Fruit fly (Drosophila melanogaster) whole organism, embryonic: ENCODE data around the gene CG4615.

Experiments
- Aef1 ChIP-seq: fragments of 200-800 bp; sonication (Bioruptor generic); IDR thresholded peaks from 3 replicates; pipeline ENCODE4 v1.3.6; 2022; ENCODE audit warnings: missing biosample characterization, missing genetic modification characterization
- Atf-2 ChIP-seq: fragments of 200-800 bp; sonication (Bioruptor generic); optimal IDR thresholded peaks from 2 replicates; lab custom pipeline; 2016; ENCODE audit warnings: missing biosample characterization, missing genetic modification characterization
- CG10321 ChIP-seq: fragments of 200-800 bp; sonication (Bioruptor generic); IDR thresholded peaks from 2 replicates; pipeline ENCODE4 v1.3.6; 2022; ENCODE audit warnings: missing biosample characterization, missing genetic modification characterization
- CG10366 ChIP-seq: fragments of 200-800 bp; sonication (Bioruptor generic); IDR thresholded peaks from 2 replicates; pipeline ENCODE4 v1.3.6; 2022; ENCODE audit warnings: missing biosample characterization, missing genetic modification characterization
- CG11723 ChIP-seq: fragments of 200-800 bp; sonication (Bioruptor generic); optimal IDR thresholded peaks from 2 replicates; lab custom pipeline; 2017; ENCODE audit warnings: missing biosample characterization, mild to moderate bottlenecking, missing genetic modification characterization
- CG12071 ChIP-seq: fragments of 200-800 bp; sonication (Bioruptor generic); optimal IDR thresholded peaks from 3 replicates; lab custom pipeline; 2018; ENCODE audit warnings: missing biosample characterization, mild to moderate bottlenecking, missing genetic modification characterization
- CG15514 ChIP-seq: fragments of 200-800 bp; sonication (Bioruptor generic); optimal IDR thresholded peaks from 3 replicates; lab custom pipeline; 2017; ENCODE audit warnings: missing biosample characterization, missing genetic modification characterization, mild to moderate bottlenecking, moderate library complexity, missing genetic modification reagents
- CG15601 ChIP-seq: fragments of 200-800 bp; sonication (Bioruptor generic); optimal IDR thresholded peaks from 3 replicates; lab custom pipeline; 2019; ENCODE audit warnings: missing biosample characterization, mild to moderate bottlenecking, missing genetic modification characterization, moderate library complexity
- CG18599 ChIP-seq: fragments of 200-800 bp; sonication (Bioruptor generic); optimal IDR thresholded peaks from 3 replicates; lab custom pipeline; 2017; ENCODE audit warnings: missing biosample characterization, missing genetic modification characterization, mild to moderate bottlenecking, moderate library complexity, missing genetic modification reagents
- CG6175 ChIP-seq: fragments of 200-800 bp; sonication (Bioruptor generic); IDR thresholded peaks from 3 replicates; pipeline ENCODE4 v1.3.6; 2022; ENCODE audit warnings: missing biosample characterization, missing genetic modification characterization
- CG7786 ChIP-seq: fragments of 200-800 bp; sonication (Bioruptor generic); optimal IDR thresholded peaks from 2 replicates; lab custom pipeline; 2016; ENCODE audit warnings: missing biosample characterization, missing genetic modification characterization
- CG9215 ChIP-seq: fragments of 200-800 bp; sonication (Bioruptor generic); IDR thresholded peaks from 2 replicates; pipeline ENCODE4 v1.3.6; 2022; ENCODE audit warnings: missing biosample characterization, missing genetic modification characterization
- CTCF ChIP-seq: fragments of 200-800 bp; sonication (Bioruptor generic); optimal IDR thresholded peaks from 2 replicates; lab custom pipeline; 2017; ENCODE audit warnings: missing biosample characterization, mild to moderate bottlenecking, missing genetic modification characterization, moderate library complexity
- Dad ChIP-seq: fragments of 200-800 bp; sonication (Bioruptor generic); optimal IDR thresholded peaks from 3 replicates; lab custom pipeline; 2016; ENCODE audit warnings: missing biosample characterization, missing genetic modification characterization
- Dbx ChIP-seq: fragments of 200-800 bp; sonication (Bioruptor generic); IDR thresholded peaks from 3 replicates; pipeline ENCODE4 v1.3.6; 2022; ENCODE audit warnings: missing biosample characterization, missing genetic modification characterization
- Dfd ChIP-seq, 2 experiments: fragments of >200 bp; optimal IDR thresholded peaks; 2 replicates each; lab custom pipeline; 2017; ENCODE audit warnings: missing biosample characterization in 2 of 2, missing genetic modification characterization in 2 of 2
- E2f1 ChIP-seq: fragments of 200-800 bp; sonication (Bioruptor generic); IDR thresholded peaks from 2 replicates; pipeline ENCODE4 v1.3.6; 2022; ENCODE audit warnings: missing biosample characterization, missing genetic modification characterization
- E2f2 ChIP-seq: fragments of 200-800 bp; sonication (Bioruptor generic); IDR thresholded peaks from 2 replicates; pipeline ENCODE4 v1.3.6; 2022; ENCODE audit warnings: missing biosample characterization, missing genetic modification characterization
- Fer2 ChIP-seq: fragments of 200-800 bp; sonication (Bioruptor generic); optimal IDR thresholded peaks from 2 replicates; lab custom pipeline; 2018; ENCODE audit warnings: missing biosample characterization, mild to moderate bottlenecking, missing genetic modification characterization, moderate library complexity
- HLH4C ChIP-seq: fragments of 200-800 bp; sonication (Bioruptor generic); IDR thresholded peaks from 3 replicates; pipeline ENCODE4 v1.3.6; 2022; ENCODE audit warnings: missing biosample characterization, missing genetic modification characterization; ENCODE audit not compliant: partially characterized antibody
- MESR4 ChIP-seq: fragments of 200-800 bp; sonication (Bioruptor generic); optimal IDR thresholded peaks from 2 replicates; lab custom pipeline; 2018; ENCODE audit warnings: missing biosample characterization, mild to moderate bottlenecking, missing genetic modification characterization, moderate library complexity
- Opbp ChIP-seq: fragments of 200-800 bp; sonication (Bioruptor generic); IDR thresholded peaks from 3 replicates; pipeline ENCODE4 v1.3.6; 2022; ENCODE audit warnings: missing biosample characterization, missing genetic modification characterization; ENCODE audit not compliant: partially characterized antibody
- Ptx1 ChIP-seq: fragments of 200-800 bp; sonication (Bioruptor generic); IDR thresholded peaks from 2 replicates; pipeline ENCODE4 v1.3.6; 2022; ENCODE audit warnings: missing biosample characterization, missing genetic modification characterization
- Rx ChIP-seq: fragments of 200-800 bp; sonication (Bioruptor generic); IDR thresholded peaks from 2 replicates; pipeline ENCODE4 v1.3.6; 2022; ENCODE audit warnings: missing biosample characterization, missing genetic modification characterization
- Side ChIP-seq: fragments of 200-800 bp; sonication (Bioruptor generic); optimal IDR thresholded peaks from 2 replicates; lab custom pipeline; 2016; ENCODE audit warnings: missing biosample characterization, missing genetic modification characterization
- Sin3A ChIP-seq: fragments of >200 bp; optimal IDR thresholded peaks from 2 replicates; lab custom pipeline; 2018
- Sox100B ChIP-seq: fragments of 200-800 bp; sonication (Bioruptor generic); optimal IDR thresholded peaks from 3 replicates; lab custom pipeline; 2018; ENCODE audit warnings: missing biosample characterization, mild to moderate bottlenecking, missing genetic modification characterization
- Ssrp ChIP-seq: fragments of 200-800 bp; sonication (Bioruptor generic); optimal IDR thresholded peaks from 2 replicates; lab custom pipeline; 2018; ENCODE audit warnings: missing biosample characterization, mild to moderate bottlenecking, missing genetic modification characterization, moderate library complexity
- Tbp ChIP-seq: fragments of >200 bp; optimal IDR thresholded peaks from 2 replicates; lab custom pipeline; 2018; ENCODE audit warnings: missing biosample characterization, missing genetic modification characterization
- bsh ChIP-seq, 2 experiments: fragments of 200-800 bp; sonication (Bioruptor generic); optimal IDR thresholded peaks; 2 replicates each; lab custom pipeline; 2017 to 2018; ENCODE audit warnings: mild to moderate bottlenecking in 2 of 2, missing biosample characterization in 2 of 2, missing genetic modification characterization in 2 of 2, moderate library complexity in 1 of 2
- cato ChIP-seq: fragments of 200-800 bp; sonication (Bioruptor generic); optimal IDR thresholded peaks from 2 replicates; lab custom pipeline; 2016; ENCODE audit warnings: missing biosample characterization, missing genetic modification characterization, borderline replicate concordance
- crp ChIP-seq, 2 experiments: fragments of 200-800 bp; sonication (Bioruptor generic); optimal IDR thresholded peaks; 2 replicates in 1 of 2; 3 replicates in 1 of 2; lab custom pipeline; 2017; ENCODE audit warnings: missing biosample characterization in 2 of 2, missing genetic modification characterization in 2 of 2, mild to moderate bottlenecking in 1 of 2, moderate library complexity in 1 of 2
- dm ChIP-seq: fragments of 200-800 bp; sonication (Bioruptor generic); optimal IDR thresholded peaks from 3 replicates; lab custom pipeline; 2016; ENCODE audit warnings: missing biosample characterization, missing genetic modification characterization
- dpn ChIP-seq, 2 experiments: fragments of 200-800 bp; sonication (Bioruptor generic); optimal IDR thresholded peaks; 3 replicates each; lab custom pipeline; 2016; ENCODE audit warnings: missing biosample characterization in 2 of 2, missing genetic modification characterization in 2 of 2
- ems ChIP-seq: fragments of 200-800 bp; sonication (Bioruptor generic); optimal IDR thresholded peaks from 3 replicates; lab custom pipeline; 2016; ENCODE audit warnings: missing biosample characterization, missing genetic modification characterization
- gsb ChIP-seq: fragments of 200-800 bp; sonication (Bioruptor generic); IDR thresholded peaks from 2 replicates; pipeline ENCODE4 v1.3.6; 2022; ENCODE audit warnings: missing biosample characterization, missing genetic modification characterization
- ham ChIP-seq: fragments of 200-800 bp; sonication (Bioruptor generic); IDR thresholded peaks from 2 replicates; pipeline ENCODE4 v1.3.6; 2022; ENCODE audit warnings: missing biosample characterization, missing genetic modification characterization
- luna ChIP-seq: fragments of 200-800 bp; sonication (Bioruptor generic); optimal IDR thresholded peaks from 2 replicates; lab custom pipeline; 2016; ENCODE audit warnings: missing biosample characterization, missing genetic modification characterization
- nau ChIP-seq: fragments of 200-800 bp; sonication (Bioruptor generic); optimal IDR thresholded peaks from 3 replicates; lab custom pipeline; 2017; ENCODE audit warnings: missing biosample characterization, mild to moderate bottlenecking, missing genetic modification characterization, missing genetic modification reagents
- oc ChIP-seq: fragments of 200-800 bp; sonication (Bioruptor generic); optimal IDR thresholded peaks from 2 replicates; lab custom pipeline; 2018; ENCODE audit warnings: missing biosample characterization, mild to moderate bottlenecking, missing genetic modification characterization, moderate library complexity
- sc ChIP-seq, 3 experiments: fragments of >200 bp in 2 of 3; fragments of 200-800 bp in 1 of 3; sonication (Bioruptor generic) in 1 of 3; optimal IDR thresholded peaks; 2 replicates in 2 of 3; 3 replicates in 1 of 3; lab custom pipeline; 2017; ENCODE audit warnings: mild to moderate bottlenecking in 1 of 3, missing biosample characterization in 1 of 3, missing genetic modification characterization in 1 of 3, missing genetic modification reagents in 1 of 3
- shn ChIP-seq: fragments of 200-800 bp; sonication (Bioruptor generic); optimal IDR thresholded peaks from 3 replicates; lab custom pipeline; 2016; ENCODE audit warnings: missing biosample characterization, missing genetic modification characterization
- tin ChIP-seq: fragments of 200-800 bp; sonication (Bioruptor generic); optimal IDR thresholded peaks from 3 replicates; lab custom pipeline; 2016; ENCODE audit warnings: missing biosample characterization, missing genetic modification characterization
- tio ChIP-seq: fragments of 200-800 bp; sonication (Bioruptor generic); optimal IDR thresholded peaks from 2 replicates; lab custom pipeline; 2017; ENCODE audit warnings: missing biosample characterization, missing genetic modification characterization, inconsistent platforms
- tll ChIP-seq, 2 experiments: fragments of 200-800 bp in 1 of 2; fragments of >200 bp in 1 of 2; sonication (Bioruptor generic) in 1 of 2; optimal IDR thresholded peaks; 2 replicates each; lab custom pipeline; 2017 to 2019; ENCODE audit warnings: missing biosample characterization in 2 of 2, missing genetic modification characterization in 2 of 2, mild to moderate bottlenecking in 1 of 2, moderate library complexity in 1 of 2
- ttk ChIP-seq: fragments of 200-800 bp; sonication (Bioruptor generic); IDR thresholded peaks from 2 replicates; pipeline ENCODE4 v2.1.2; 2022; ENCODE audit warnings: missing biosample characterization, missing genetic modification characterization
- vnd ChIP-seq: fragments of 200-800 bp; sonication (Bioruptor generic); IDR thresholded peaks from 3 replicates; pipeline ENCODE4 v1.3.6; 2022; ENCODE audit warnings: missing biosample characterization, missing genetic modification characterization; ENCODE audit not compliant: partially characterized antibody
- zf30C ChIP-seq: fragments of 200-800 bp; sonication (Bioruptor generic); optimal IDR thresholded peaks from 3 replicates; lab custom pipeline; 2018; ENCODE audit warnings: missing biosample characterization, mild to moderate bottlenecking, missing genetic modification characterization
- zfh2 ChIP-seq: fragments of 200-800 bp; sonication (Bioruptor generic); optimal IDR thresholded peaks from 2 replicates; lab custom pipeline; 2016; ENCODE audit warnings: missing biosample characterization, missing genetic modification characterization

Gene CG4615

dm6 chrX:7101302-7102012 is 643 bp downstream of the CG4615 start (continued):
- TF ChIP-seq Ssrp (tag; lab: Kevin White, UChicago), result peak; percentile 79
- TF ChIP-seq CG18599 (GFP tag; lab: Kevin White, UChicago), result peak; percentile 86
- peak; percentile 41 for TF ChIP-seq cato
- peak; percentile 84 for TF ChIP-seq Ptx1 (GFP tag; lab: Robert Waterston, UW)
- TF ChIP-seq tio (GFP tag; lab: Kevin White, UChicago), result no peak
- 0 out of 2 replicates have a peak, but pooled peaks have one; percentile 15 for TF ChIP-seq Rx (GFP tag; lab: Robert Waterston, UW)
- TF ChIP-seq oc, result peak; percentile 78
- TF ChIP-seq E2f1 (GFP tag; lab: Robert Waterston, UW), result peak; percentile 65
- peak; percentile 72 to 81 for TF ChIP-seq bsh (GFP tag; optimal IDR thresholded peaks at IDR 0.05; lab: Kevin White, UChicago)
- TF ChIP-seq CTCF (GFP tag; lab: Kevin White, UChicago), result no peak
- TF ChIP-seq CG12071 (GFP tag; lab: Kevin White, UChicago), result peak; percentile 40
- no peak for TF ChIP-seq Dfd (GFP tag; optimal IDR thresholded peaks at IDR 0.05; lab: Kevin White, UChicago)
- TF ChIP-seq CG11723 (GFP tag; lab: Kevin White, UChicago), result peak; percentile 78
- TF ChIP-seq sc (optimal IDR thresholded peaks at IDR 0.05; lab: Kevin White, UChicago), result no peak
- peak; percentile 55 for TF ChIP-seq sc (GFP tag; optimal IDR thresholded peaks at IDR 0.05; lab: Kevin White, UChicago)
- no peak for TF ChIP-seq MESR4 (GFP tag; lab: Kevin White, UChicago)
- peak; percentile 75 for TF ChIP-seq ham (GFP tag; lab: Robert Waterston, UW)
- TF ChIP-seq CG10321, result no peak
- TF ChIP-seq Dbx (GFP tag; lab: Robert Waterston, UW), result peak; percentile 61; the same call in 2 of the 3 replicates
- peak; percentile 87 for TF ChIP-seq Atf-2 (GFP tag; lab: Kevin White, UChicago)
- peak; percentile 88 for TF ChIP-seq CG7786 (GFP tag; lab: Kevin White, UChicago)
- peak; percentile 72 for TF ChIP-seq nau (GFP tag; lab: Kevin White, UChicago)
- TF ChIP-seq Sin3A (lab: Kevin White, UChicago), result no peak
- TF ChIP-seq tin, result peak; percentile 61
- TF ChIP-seq E2f2 (GFP tag; lab: Robert Waterston, UW), result peak; percentile 60
- peak; percentile 85 for TF ChIP-seq zfh2 (GFP tag; lab: Kevin White, UChicago)
- TF ChIP-seq zf30C (GFP tag; lab: Kevin White, UChicago), result peak; percentile 85
- peak in 1 of 2 experiments; percentile 43 for TF ChIP-seq crp (GFP tag; optimal IDR thresholded peaks at IDR 0.05; lab: Kevin White, UChicago)
- no peak for TF ChIP-seq Opbp (GFP tag; lab: Robert Waterston, UW)
- no peak for TF ChIP-seq HLH4C (GFP tag; lab: Robert Waterston, UW)
- peak; percentile 62 for TF ChIP-seq Fer2 (tag; lab: Kevin White, UChicago)
- TF ChIP-seq luna, result no peak
- peak; percentile 79 for TF ChIP-seq dm (GFP tag; lab: Kevin White, UChicago)
- TF ChIP-seq CG10366 (GFP tag; lab: Robert Waterston, UW), result peak; percentile 77
- peak; percentile 46 for TF ChIP-seq CG15514
- peak; percentile 48 for TF ChIP-seq Side (GFP tag; lab: Kevin White, UChicago)
- TF ChIP-seq CG6175 (GFP tag; lab: Robert Waterston, UW), result no peak
- no peak for TF ChIP-seq Tbp (GFP tag; lab: Kevin White, UChicago)
- TF ChIP-seq gsb (GFP tag; lab: Robert Waterston, UW), result peak; percentile 47; the same call in 1 of the 2 replicates
- TF ChIP-seq Dad (GFP tag; lab: Kevin White, UChicago), result no peak
- TF ChIP-seq CG9215 (GFP tag; lab: Robert Waterston, UW), result peak; percentile 76
- TF ChIP-seq dpn (GFP tag; optimal IDR thresholded peaks at IDR 0.05; lab: Kevin White, UChicago), result peak; percentile 70 to 88
- peak; percentile 88 for TF ChIP-seq shn
- TF ChIP-seq CG15601 (tag; lab: Kevin White, UChicago), result peak; percentile 83
- TF ChIP-seq vnd (GFP tag; lab: Robert Waterston, UW), result no peak
- TF ChIP-seq tll (GFP tag; optimal IDR thresholded peaks at IDR 0.05; lab: Kevin White, UChicago), result no peak
- peak; percentile 55 for TF ChIP-seq ems (GFP tag; lab: Kevin White, UChicago)
- TF ChIP-seq ttk, result peak; percentile 70
- peak; percentile 85 for TF ChIP-seq Sox100B (GFP tag; lab: Kevin White, UChicago)
- TF ChIP-seq Aef1 (GFP tag; lab: Robert Waterston, UW), result peak; percentile 73
